Worm (Caenorhabditis elegans) whole organism, late embryonic: ENCODE results near the gene C16D2.3.

Experiments
- C38D4.7 ChIP-seq: fragments of 200-800 bp; sonication (Bioruptor generic); optimal IDR thresholded peaks from 2 replicates; lab custom pipeline; 2018; ENCODE audit warnings: mild to moderate bottlenecking, missing genetic modification characterization, moderate library complexity, missing compliant biosample characterization
- F13H6.1 ChIP-seq: sonication (generic microtip); optimal IDR thresholded peaks from 2 replicates; lab custom pipeline; 2016; ENCODE audit warnings: missing genetic modification characterization, missing compliant biosample characterization
- K02D7.2 ChIP-seq: sonication (generic microtip); optimal IDR thresholded peaks from 2 replicates; lab custom pipeline; 2017; ENCODE audit warnings: mild to moderate bottlenecking, missing genetic modification characterization, missing compliant biosample characterization
- K09A11.1 ChIP-seq: sonication (generic microtip); optimal IDR thresholded peaks from 2 replicates; lab custom pipeline; 2017; ENCODE audit warnings: antibody characterized with exemption, mild to moderate bottlenecking, missing genetic modification characterization, missing compliant biosample characterization; ENCODE audit not compliant: insufficient read depth
- Y22D7AL.16 ChIP-seq: sonication (generic microtip); optimal IDR thresholded peaks from 2 replicates; lab custom pipeline; 2016; ENCODE audit warnings: missing genetic modification characterization, missing compliant biosample characterization
- ahr-1 ChIP-seq: sonication (generic microtip); optimal IDR thresholded peaks from 2 replicates; lab custom pipeline; 2016; ENCODE audit warnings: missing genetic modification characterization, missing compliant biosample characterization
- ceh-14 ChIP-seq: sonication (generic microtip); optimal IDR thresholded peaks from 2 replicates; lab custom pipeline; 2016; ENCODE audit warnings: missing genotype, missing genetic modification characterization, missing compliant biosample characterization
- ceh-18 ChIP-seq: sonication (generic microtip); optimal IDR thresholded peaks from 2 replicates; lab custom pipeline; 2016; ENCODE audit warnings: missing genetic modification characterization, missing compliant biosample characterization
- ceh-19 ChIP-seq: fragments of 200-800 bp; sonication (Bioruptor generic); optimal IDR thresholded peaks from 2 replicates; lab custom pipeline; 2018; ENCODE audit warnings: mild to moderate bottlenecking, missing genetic modification characterization, missing compliant biosample characterization
- ceh-24 ChIP-seq: sonication (generic microtip); optimal IDR thresholded peaks from 2 replicates; lab custom pipeline; 2016; ENCODE audit warnings: mild to moderate bottlenecking, missing genetic modification characterization, missing compliant biosample characterization
- ceh-30 ChIP-seq: fragments of 150-350 bp; optimal IDR thresholded peaks from 2 replicates; lab custom pipeline; 2014; ENCODE audit warnings: missing biosample characterization, missing genetic modification characterization
- ceh-34 ChIP-seq: sonication (generic microtip); optimal IDR thresholded peaks from 2 replicates; lab custom pipeline; 2016; ENCODE audit warnings: mild to moderate bottlenecking, missing genetic modification characterization, missing compliant biosample characterization
- ceh-45 ChIP-seq: fragments of 200-800 bp; sonication (Bioruptor generic); IDR thresholded peaks from 2 replicates; pipeline ENCODE4 v1.3.6; 2022; ENCODE audit warnings: missing genetic modification reagents, missing genetic modification characterization, missing compliant biosample characterization
- che-1 ChIP-seq: sonication (generic microtip); optimal IDR thresholded peaks from 2 replicates; lab custom pipeline; 2016; ENCODE audit warnings: mild to moderate bottlenecking, missing genetic modification characterization, missing compliant biosample characterization
- dmd-4 ChIP-seq: sonication (generic microtip); optimal IDR thresholded peaks from 2 replicates; lab custom pipeline; 2016; ENCODE audit warnings: borderline replicate concordance, missing genetic modification characterization, missing compliant biosample characterization
- dve-1 ChIP-seq: sonication (generic microtip); optimal IDR thresholded peaks from 2 replicates; lab custom pipeline; 2017; ENCODE audit warnings: antibody characterized with exemption, mild to moderate bottlenecking, missing genetic modification characterization, missing compliant biosample characterization
- elt-4 ChIP-seq: sonication (generic microtip); optimal IDR thresholded peaks from 2 replicates; lab custom pipeline; 2016; ENCODE audit warnings: missing genetic modification characterization, missing compliant biosample characterization
- fax-1 ChIP-seq: sonication (generic microtip); optimal IDR thresholded peaks from 2 replicates; lab custom pipeline; 2016; ENCODE audit warnings: missing genotype, missing genetic modification characterization, missing compliant biosample characterization
- fkh-10 ChIP-seq: fragments of 150-350 bp; optimal IDR thresholded peaks from 2 replicates; lab custom pipeline; 2014; ENCODE audit warnings: missing biosample characterization, missing genetic modification reagents, missing genetic modification characterization
- hlh-13 ChIP-seq: fragments of 200-800 bp; sonication (Bioruptor generic); optimal IDR thresholded peaks from 2 replicates; lab custom pipeline; 2018; ENCODE audit warnings: mild to moderate bottlenecking, missing genetic modification characterization, missing compliant biosample characterization
- hlh-30 ChIP-seq: sonication (generic microtip); optimal IDR thresholded peaks from 2 replicates; lab custom pipeline; 2017; ENCODE audit warnings: antibody characterized with exemption, missing genetic modification characterization, missing compliant biosample characterization; ENCODE audit not compliant: insufficient read depth
- hlh-8 ChIP-seq: sonication (generic microtip); optimal IDR thresholded peaks from 2 replicates; lab custom pipeline; 2016; ENCODE audit warnings: missing genotype, missing genetic modification characterization, missing compliant biosample characterization
- lin-11 ChIP-seq: fragments of 200-800 bp; sonication (Bioruptor generic); optimal IDR thresholded peaks from 2 replicates; lab custom pipeline; 2018; ENCODE audit warnings: mild to moderate bottlenecking, missing genetic modification characterization, missing compliant biosample characterization
- mec-3 ChIP-seq: sonication (generic microtip); optimal IDR thresholded peaks from 2 replicates; lab custom pipeline; 2016; ENCODE audit warnings: borderline replicate concordance, missing genetic modification characterization, missing compliant biosample characterization
- pag-3 ChIP-seq: sonication (generic microtip); optimal IDR thresholded peaks from 2 replicates; lab custom pipeline; 2016; ENCODE audit warnings: missing compliant biosample characterization, missing genetic modification characterization, borderline replicate concordance
- pat-9 ChIP-seq: fragments of 200-800 bp; sonication (Bioruptor generic); optimal IDR thresholded peaks from 2 replicates; lab custom pipeline; 2018; ENCODE audit warnings: mild to moderate bottlenecking, missing genetic modification characterization, moderate library complexity, missing compliant biosample characterization
- pax-1 ChIP-seq: fragments of 150-350 bp; optimal IDR thresholded peaks from 2 replicates; lab custom pipeline; 2014; ENCODE audit warnings: missing biosample characterization, missing genetic modification characterization
- pha-2 ChIP-seq: sonication (generic microtip); optimal IDR thresholded peaks from 2 replicates; lab custom pipeline; 2017; ENCODE audit warnings: mild to moderate bottlenecking, missing genetic modification characterization, missing compliant biosample characterization
- ref-2 ChIP-seq: sonication (generic microtip); optimal IDR thresholded peaks from 2 replicates; lab custom pipeline; 2016; ENCODE audit warnings: missing genetic modification characterization, missing compliant biosample characterization
- rnt-1 ChIP-seq: sonication (generic microtip); optimal IDR thresholded peaks from 2 replicates; lab custom pipeline; 2016; ENCODE audit warnings: missing genetic modification characterization, missing compliant biosample characterization
- sox-2 ChIP-seq: fragments of 200-800 bp; sonication (Bioruptor generic); IDR thresholded peaks from 2 replicates; pipeline ENCODE4 v1.3.6; 2022; ENCODE audit warnings: missing genetic modification reagents, missing genetic modification characterization, missing compliant biosample characterization
- sox-4 ChIP-seq: sonication (generic microtip); optimal IDR thresholded peaks from 2 replicates; lab custom pipeline; 2017; ENCODE audit warnings: mild to moderate bottlenecking, missing genetic modification characterization, inconsistent platforms, missing compliant biosample characterization
- syd-9 ChIP-seq: sonication (generic microtip); optimal IDR thresholded peaks from 2 replicates; lab custom pipeline; 2016; ENCODE audit warnings: mild to moderate bottlenecking, missing genetic modification characterization, moderate library complexity, missing compliant biosample characterization
- tbx-7 ChIP-seq: sonication (generic microtip); optimal IDR thresholded peaks from 2 replicates; lab custom pipeline; 2016; ENCODE audit warnings: missing genotype, missing genetic modification characterization, missing compliant biosample characterization
- unc-3 ChIP-seq, 2 experiments: fragments of 200-800 bp in 1 of 2; sonication (Bioruptor generic) in 1 of 2; sonication (generic microtip) in 1 of 2; conservative IDR thresholded peaks in 1 of 2; optimal IDR thresholded peaks in 1 of 2; 2 replicates each; pipeline versions ENCODE4 v1.3.6 to Lab custom; 2016 to 2022; ENCODE audit warnings: missing compliant biosample characterization in 2 of 2, missing genetic modification characterization in 2 of 2, missing genetic modification reagents in 1 of 2
- unc-42 ChIP-seq: sonication (generic microtip); optimal IDR thresholded peaks from 2 replicates; lab custom pipeline; 2016; ENCODE audit warnings: missing genotype, missing genetic modification characterization, missing compliant biosample characterization
- unc-55 ChIP-seq: sonication (generic microtip); optimal IDR thresholded peaks from 2 replicates; lab custom pipeline; 2017; ENCODE audit warnings: missing biosample characterization, missing genetic modification reagents, missing genetic modification characterization
- ztf-16 ChIP-seq: sonication (generic microtip); optimal IDR thresholded peaks from 2 replicates; lab custom pipeline; 2017; ENCODE audit warnings: missing genetic modification characterization, missing compliant biosample characterization

The C16D2.3 gene

ce11 chrII:9112851-9113250, 25.1 kb upstream of the C16D2.3 start, which contains the start of gene jun-1 (continued):
- peak; percentile 57 for TF ChIP-seq unc-42
- TF ChIP-seq syd-9 (tag; lab: Kevin White, UChicago): no peak
- no peak for TF ChIP-seq lin-11 (tag; lab: Kevin White, UChicago)
- TF ChIP-seq pag-3 (tag; lab: Kevin White, UChicago): no peak
- TF ChIP-seq sox-2: no peak
- no peak for TF ChIP-seq ceh-14 (tag; lab: Kevin White, UChicago)
- no peak for TF ChIP-seq ceh-30
- no peak for TF ChIP-seq unc-3 (GFP tag; conservative IDR thresholded peaks at IDR 0.05; lab: Robert Waterston, UW)
- TF ChIP-seq unc-3 (tag; optimal IDR thresholded peaks at IDR 0.05; lab: Kevin White, UChicago): no peak
- peak; percentile 80 for TF ChIP-seq ceh-18
- TF ChIP-seq ahr-1 (tag; lab: Kevin White, UChicago): no peak
- no peak for TF ChIP-seq pat-9 (tag; lab: Kevin White, UChicago)
- peak; percentile 19 for TF ChIP-seq ceh-34 (tag; lab: Kevin White, UChicago)
- no peak for TF ChIP-seq ceh-19 (GFP tag; lab: Kevin White, UChicago)
- no peak for TF ChIP-seq F13H6.1 (tag; lab: Kevin White, UChicago)
- no peak for TF ChIP-seq hlh-8 (tag; lab: Kevin White, UChicago)
- TF ChIP-seq tbx-7 (tag; lab: Kevin White, UChicago): no peak
- TF ChIP-seq mec-3: no peak
- no peak for TF ChIP-seq ztf-16 (tag; lab: Kevin White, UChicago)
- TF ChIP-seq K09A11.1 (tag; lab: Kevin White, UChicago): peak; percentile 46
- no peak for TF ChIP-seq ceh-45 (GFP tag; lab: Robert Waterston, UW)

- TF ChIP-seq hlh-8 (tag; lab: Kevin White, UChicago): no peak
- TF ChIP-seq hlh-30 (tag; lab: Kevin White, UChicago): peak; percentile 49
- no peak for TF ChIP-seq fax-1
- TF ChIP-seq, all 69 proteins: peak for 1
Measured at ce11 chrII:9113759-9114158, 24.1 kb upstream of the C16D2.3 start.

ce11 chrII:9114972-9115371, 22.9 kb upstream of the C16D2.3 start:
- TF ChIP-seq hlh-8 (tag; lab: Kevin White, UChicago) (no peak), unc-55 (GFP tag; lab: Kevin White, UChicago) (no peak), ref-2 (no peak), pax-1 (no peak), Y22D7AL.16 (tag; lab: Kevin White, UChicago) (no peak), pha-2 (tag; lab: Kevin White, UChicago) (no peak), fkh-10 (no peak), pat-9 (tag; lab: Kevin White, UChicago) (no peak), C38D4.7 (GFP tag; lab: Kevin White, UChicago) (no peak), K09A11.1 (tag; lab: Kevin White, UChicago) (no peak), elt-4 (no peak)

- TF ChIP-seq rnt-1 (tag; lab: Kevin White, UChicago) (no peak), ceh-24 (tag; lab: Kevin White, UChicago) (no peak), dve-1 (tag; lab: Kevin White, UChicago) (no peak), ceh-30 (no peak), dmd-4 (tag; lab: Kevin White, UChicago) (no peak), pag-3 (tag; lab: Kevin White, UChicago) (no peak), hlh-13 (GFP tag; lab: Kevin White, UChicago) (no peak), sox-4 (tag; lab: Kevin White, UChicago) (no peak), K02D7.2 (tag; lab: Kevin White, UChicago) (no peak), fax-1 (no peak), ceh-14 (tag; lab: Kevin White, UChicago) (no peak), syd-9 (tag; lab: Kevin White, UChicago) (no peak), che-1 (tag; lab: Kevin White, UChicago) (no peak)
Measured at ce11 chrII:9115644-9116043, 22.3 kb upstream of the C16D2.3 start.
